Worm (Caenorhabditis elegans) whole organism, L3 larva: Measurements from ENCODE around the gene C17B7.4.

Source experiments
- R02D3.7 ChIP-seq: fragments of 150-350 bp; optimal IDR thresholded peaks from 2 replicates; lab custom pipeline; 2014; ENCODE audit warnings: missing biosample characterization, missing genetic modification characterization
- aly-2 ChIP-seq: fragments of 150-350 bp; optimal IDR thresholded peaks from 2 replicates; lab custom pipeline; 2014; ENCODE audit warnings: missing biosample characterization, missing genetic modification characterization
- ceh-16 ChIP-seq: sonication (generic microtip); optimal IDR thresholded peaks from 2 replicates; lab custom pipeline; 2017; ENCODE audit warnings: missing biosample characterization, missing genetic modification characterization
- ceh-28 ChIP-seq: fragments of 150-350 bp; optimal IDR thresholded peaks from 2 replicates; lab custom pipeline; 2014; ENCODE audit warnings: missing biosample characterization, missing genetic modification reagents, missing genetic modification characterization
- ceh-82 ChIP-seq: fragments of 150-350 bp; optimal IDR thresholded peaks from 2 replicates; lab custom pipeline; 2014; ENCODE audit warnings: missing biosample characterization, missing genetic modification characterization
- daf-12 ChIP-seq: fragments of 150-350 bp; optimal IDR thresholded peaks from 2 replicates; lab custom pipeline; 2014; ENCODE audit warnings: missing biosample characterization, missing genetic modification reagents, missing genetic modification characterization
- egl-27 ChIP-seq: sonication (generic microtip); optimal IDR thresholded peaks from 4 replicates; lab custom pipeline; 2017; ENCODE audit warnings: missing biosample characterization, missing genetic modification reagents, missing genetic modification characterization
- elt-1 ChIP-seq: fragments of 150-350 bp; optimal IDR thresholded peaks from 2 replicates; lab custom pipeline; 2014; ENCODE audit warnings: missing biosample characterization, missing genetic modification characterization
- elt-2 ChIP-seq: sonication (generic microtip); optimal IDR thresholded peaks from 2 replicates; lab custom pipeline; 2016; ENCODE audit warnings: missing genetic modification reagents, mild to moderate bottlenecking, missing genetic modification characterization, missing compliant biosample characterization
- elt-3 ChIP-seq, 3 experiments: fragments of 150-350 bp in 1 of 3; sonication (generic microtip) in 2 of 3; optimal IDR thresholded peaks; 2 replicates in 2 of 3; 4 replicates in 1 of 3; lab custom pipeline; 2014 to 2017; ENCODE audit warnings: missing biosample characterization in 3 of 3, missing genetic modification characterization in 3 of 3
- eor-1 ChIP-seq, 2 experiments: fragments of 150-350 bp; optimal IDR thresholded peaks; 2 replicates each; lab custom pipeline; 2014 to 2018; ENCODE audit warnings: missing biosample characterization in 2 of 2, missing genetic modification characterization in 2 of 2
- fos-1 ChIP-seq: fragments of 150-350 bp; optimal IDR thresholded peaks from 2 replicates; lab custom pipeline; 2014; ENCODE audit warnings: missing biosample characterization, missing genetic modification characterization
- hmg-11 ChIP-seq: sonication (generic microtip); optimal IDR thresholded peaks from 2 replicates; lab custom pipeline; 2016; ENCODE audit warnings: missing genetic modification characterization, missing compliant biosample characterization
- jun-1 ChIP-seq: fragments of 150-350 bp; optimal IDR thresholded peaks from 2 replicates; lab custom pipeline; 2014; ENCODE audit warnings: missing biosample characterization, missing genetic modification reagents, missing genetic modification characterization
- lin-15B ChIP-seq: fragments of 150-350 bp; optimal IDR thresholded peaks from 2 replicates; lab custom pipeline; 2014; ENCODE audit warnings: missing biosample characterization, missing genetic modification characterization
- lin-39 ChIP-seq: fragments of 150-350 bp; optimal IDR thresholded peaks from 2 replicates; lab custom pipeline; 2018; ENCODE audit warnings: missing biosample characterization, missing genetic modification reagents, missing genetic modification characterization
- lsy-12 ChIP-seq: sonication (generic microtip); optimal IDR thresholded peaks from 2 replicates; lab custom pipeline; 2016; ENCODE audit warnings: mild to moderate bottlenecking, missing genetic modification characterization, missing compliant biosample characterization
- nfya-1 ChIP-seq: sonication (generic microtip); optimal IDR thresholded peaks from 2 replicates; lab custom pipeline; 2017; ENCODE audit warnings: missing genetic modification characterization, mild to moderate bottlenecking, missing compliant biosample characterization, antibody characterized with exemption, moderate library complexity; ENCODE audit not compliant: insufficient read depth
- nhr-23 ChIP-seq: fragments of 150-350 bp; optimal IDR thresholded peaks from 2 replicates; lab custom pipeline; 2014; ENCODE audit warnings: missing biosample characterization, missing genetic modification reagents, missing genetic modification characterization
- nhr-237 ChIP-seq: fragments of 150-350 bp; optimal IDR thresholded peaks from 2 replicates; lab custom pipeline; 2014; ENCODE audit warnings: missing biosample characterization, missing genetic modification characterization
- nhr-25 ChIP-seq: sonication (generic microtip); optimal IDR thresholded peaks from 2 replicates; lab custom pipeline; 2017; ENCODE audit warnings: missing biosample characterization, missing genetic modification characterization
- nhr-28 ChIP-seq: fragments of 150-350 bp; optimal IDR thresholded peaks from 2 replicates; lab custom pipeline; 2014; ENCODE audit warnings: missing biosample characterization, missing genetic modification characterization
- nhr-76 ChIP-seq: fragments of 150-350 bp; sonication (generic microtip); optimal IDR thresholded peaks from 5 replicates; lab custom pipeline; 2014; ENCODE audit warnings: missing biosample characterization, missing genetic modification characterization
- sea-2 ChIP-seq: fragments of 150-350 bp; sonication (generic microtip); optimal IDR thresholded peaks from 4 replicates; lab custom pipeline; 2014; ENCODE audit warnings: missing biosample characterization, missing genetic modification reagents, missing genetic modification characterization
- snpc-4 ChIP-seq: fragments of 150-350 bp; optimal IDR thresholded peaks from 2 replicates; lab custom pipeline; 2014; ENCODE audit warnings: missing biosample characterization, missing genetic modification characterization
- tbx-2 ChIP-seq: sonication (generic microtip); optimal IDR thresholded peaks from 2 replicates; lab custom pipeline; 2016; ENCODE audit warnings: mild to moderate bottlenecking, missing genetic modification characterization, missing compliant biosample characterization
- unc-39 ChIP-seq: sonication (generic microtip); optimal IDR thresholded peaks from 4 replicates; lab custom pipeline; 2017; ENCODE audit warnings: missing biosample characterization, missing genetic modification characterization
- unc-62 ChIP-seq: fragments of 150-350 bp; sonication (generic microtip); optimal IDR thresholded peaks from 4 replicates; lab custom pipeline; 2014; ENCODE audit warnings: missing biosample characterization, missing genetic modification reagents, missing genetic modification characterization

C17B7.4 gene

DNA sequence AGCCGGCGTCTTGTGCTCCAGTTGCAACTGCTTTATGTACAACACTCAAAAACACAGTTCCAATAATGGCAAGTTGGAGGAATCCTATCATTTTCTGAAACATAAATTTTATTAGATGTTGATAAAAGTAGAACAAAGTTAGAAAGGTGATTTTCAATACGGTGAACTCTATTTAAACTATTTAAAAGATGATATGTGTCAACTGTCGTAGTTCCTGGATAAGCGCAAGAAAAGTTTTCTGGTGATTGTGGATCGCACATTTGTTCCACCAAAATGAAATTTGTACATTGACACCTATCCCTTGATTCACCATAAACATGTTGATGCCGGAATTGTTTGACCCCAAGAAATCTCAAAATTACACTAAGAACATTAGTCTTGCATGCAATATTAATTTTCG lies 7.1 kb upstream of the C17B7.4 start, which contains the start of gene C17B7.9:
Gene C17B7.9 (minus strand): TSS at position 101 of the 400 bp plus-strand sequence.
- no peak for TF ChIP-seq lsy-12
- TF ChIP-seq fos-1 = no peak

DNA sequence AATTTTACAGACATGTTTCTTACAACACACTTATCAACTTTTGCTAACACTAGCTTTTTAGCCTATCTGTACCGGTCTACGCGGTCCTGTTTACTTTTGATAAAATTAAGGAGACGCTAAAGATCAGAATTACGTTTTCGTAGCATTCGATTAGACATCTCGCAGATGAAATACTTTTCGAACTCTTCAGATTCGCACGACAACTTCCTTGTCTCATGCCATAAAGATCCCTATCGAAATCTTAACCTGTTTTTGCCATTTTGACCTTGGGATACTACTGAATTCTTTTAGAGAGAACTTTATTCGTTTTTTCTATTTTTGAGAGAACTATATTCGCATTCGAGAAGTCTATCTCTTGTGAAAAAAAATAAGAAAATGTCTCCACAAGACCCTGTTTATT lies 5.8 kb upstream of the C17B7.4 start, which contains the start of gene C17B7.5:
Gene C17B7.5 (plus strand): TSS at position 301 of the 400 bp plus-strand sequence.
- TF ChIP-seq nhr-237 (tag; lab: Kevin White, UChicago) (no peak), nhr-28 (no peak)

DNA sequence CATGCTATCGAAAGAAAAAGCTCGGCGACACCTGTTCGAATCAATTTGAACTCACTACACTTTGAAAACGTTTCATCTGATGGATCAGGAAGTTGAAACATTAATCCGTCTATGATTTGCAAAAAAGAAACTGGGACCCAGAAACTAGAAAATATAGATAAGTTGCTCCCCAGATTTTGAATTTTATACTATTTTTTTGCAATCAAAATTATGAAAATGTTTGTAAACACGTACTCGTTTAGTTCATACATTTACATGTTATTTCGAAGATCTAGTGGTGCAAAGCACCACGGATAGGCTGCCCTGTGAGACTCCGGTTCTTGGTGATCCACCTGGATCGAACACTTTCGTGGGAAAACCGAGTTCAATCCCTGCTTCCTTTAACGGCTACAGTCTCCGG lies 2.8 kb downstream of the C17B7.4 start, which contains the start of gene C17B7.10:
Gene C17B7.10 (minus strand): TSS at position 101 of the 400 bp plus-strand sequence.
- no peak for TF ChIP-seq aly-2 (tag; lab: Kevin White, UChicago)
- TF ChIP-seq nhr-76 (tag; lab: Kevin White, UChicago) = no peak
- TF ChIP-seq nhr-25 (tag; lab: Kevin White, UChicago) = no peak
- no peak for TF ChIP-seq tbx-2 (tag; lab: Kevin White, UChicago)
- no peak for TF ChIP-seq unc-62 (GFP tag; lab: Kevin White, UChicago)

DNA sequence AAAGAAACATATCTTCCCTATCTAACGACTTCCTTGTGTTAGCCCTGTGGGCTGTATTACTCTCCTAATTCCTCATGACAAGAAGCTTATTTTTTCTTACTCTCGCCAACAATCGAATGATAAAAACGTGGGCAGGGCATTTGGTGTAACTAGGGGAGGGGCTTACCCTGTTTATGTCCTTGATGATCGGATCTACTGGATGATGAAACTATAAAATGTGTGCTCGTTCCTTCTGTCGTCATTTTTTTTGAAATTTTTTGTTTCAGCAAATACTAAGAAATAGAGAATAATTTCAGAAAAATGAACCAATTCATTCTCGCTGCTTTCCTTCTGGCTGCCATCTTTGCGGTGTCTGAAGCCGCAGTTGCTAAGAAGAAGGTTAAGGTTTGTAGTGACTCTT lies 3.4 kb downstream of the C17B7.4 start, which contains the start of gene C17B7.3:
Gene C17B7.3 (plus strand): TSS at position 301 of the 400 bp plus-strand sequence.
- no peak for TF ChIP-seq ceh-82
- no peak for TF ChIP-seq egl-27 (tag; lab: Kevin White, UChicago)
- TF ChIP-seq ceh-28 (tag; lab: Kevin White, UChicago) = no peak
- no peak for TF ChIP-seq snpc-4 (tag; lab: Kevin White, UChicago)
- TF ChIP-seq elt-3 (tag; optimal IDR thresholded peaks at IDR 0.05; lab: Kevin White, UChicago) = no peak
- no peak for TF ChIP-seq elt-1 (tag; lab: Kevin White, UChicago)
- no peak for TF ChIP-seq nhr-237 (tag; lab: Kevin White, UChicago)
- no peak for TF ChIP-seq sea-2 (GFP tag; lab: Kevin White, UChicago)
- no peak for TF ChIP-seq jun-1 (tag; lab: Kevin White, UChicago)
- no peak for TF ChIP-seq elt-2 (tag; lab: Kevin White, UChicago)
- no peak for TF ChIP-seq aly-2 (tag; lab: Kevin White, UChicago)
- TF ChIP-seq eor-1 (tag; optimal IDR thresholded peaks at IDR 0.05; lab: Kevin White, UChicago) = no peak

DNA sequence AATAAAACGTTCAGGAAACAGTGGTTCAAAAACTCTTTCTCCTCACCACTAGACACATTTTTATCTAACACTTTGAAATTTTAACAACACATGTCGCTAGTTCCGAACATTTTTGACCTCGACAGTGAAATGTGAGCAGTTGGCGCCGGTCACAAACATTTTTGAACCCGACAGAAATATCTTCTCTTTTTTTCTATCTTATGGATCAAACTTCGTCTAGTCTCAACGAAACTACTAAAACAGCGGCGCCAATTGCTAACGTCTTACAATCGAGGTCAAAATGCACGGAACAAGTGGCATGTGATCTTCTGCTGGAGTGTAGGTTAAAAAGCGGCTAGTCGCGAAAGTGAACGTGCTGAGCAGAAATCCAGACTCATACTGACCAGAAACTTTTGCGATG lies 4.9 kb downstream of the C17B7.4 start:
- no peak for TF ChIP-seq nhr-237 (tag; lab: Kevin White, UChicago)
- TF ChIP-seq daf-12 (tag; lab: Kevin White, UChicago) = no peak
- no peak for TF ChIP-seq nhr-25 (tag; lab: Kevin White, UChicago)
- TF ChIP-seq nhr-23 (tag; lab: Kevin White, UChicago) = no peak
- no peak for TF ChIP-seq unc-62 (GFP tag; lab: Kevin White, UChicago)
- TF ChIP-seq nhr-76 (tag; lab: Kevin White, UChicago) = no peak
- no peak for TF ChIP-seq lin-39 (tag; lab: Kevin White, UChicago)
- TF ChIP-seq egl-27 (tag; lab: Kevin White, UChicago) = no peak
- TF ChIP-seq ceh-16 (tag; lab: Kevin White, UChicago) = no peak
- TF ChIP-seq, all 47 proteins: peak for 0

DNA sequence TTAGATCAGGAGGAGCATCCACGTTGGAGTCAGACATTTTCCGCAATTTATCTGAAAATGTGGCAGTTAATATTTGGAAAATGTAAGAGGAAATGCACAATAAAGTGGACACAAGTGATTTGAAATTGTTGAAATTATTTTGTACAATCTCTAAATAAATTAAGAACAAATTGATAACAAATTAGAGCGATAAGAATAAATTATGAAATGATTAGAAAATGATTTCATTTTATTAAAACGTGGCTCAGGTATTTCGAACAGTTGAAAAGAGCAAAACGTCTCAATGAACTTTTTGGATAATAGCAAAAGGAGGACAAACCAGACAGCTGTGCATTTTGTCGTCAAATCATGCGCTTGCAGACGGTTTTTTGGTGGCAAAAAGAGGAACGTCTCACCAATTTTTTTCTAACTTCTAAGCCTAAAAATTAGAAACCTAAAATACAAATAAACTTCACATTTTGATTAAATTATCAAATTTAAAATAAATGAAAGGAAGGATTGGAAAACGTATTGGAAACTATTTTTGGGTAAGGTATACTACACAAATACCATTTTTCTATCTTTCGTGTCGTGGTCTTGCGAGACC lies 7.4 kb downstream of the C17B7.4 start, which contains the start of gene fbxa-65:
Gene fbxa-65 (minus strand): TSS at position 51 of the 586 bp plus-strand sequence.
- TF ChIP-seq sea-2 (GFP tag; lab: Kevin White, UChicago) = no peak
- no peak for TF ChIP-seq lin-15B (tag; lab: Kevin White, UChicago)
- no peak for TF ChIP-seq nhr-237 (tag; lab: Kevin White, UChicago)
- TF ChIP-seq unc-39 (tag; lab: Kevin White, UChicago) = no peak
- TF ChIP-seq nhr-23 (tag; lab: Kevin White, UChicago) = no peak
- TF ChIP-seq hmg-11 (tag; lab: Kevin White, UChicago) = no peak
- TF ChIP-seq elt-1 (tag; lab: Kevin White, UChicago) = no peak
- TF ChIP-seq unc-62 (GFP tag; lab: Kevin White, UChicago) = no peak
- TF ChIP-seq nhr-25 (tag; lab: Kevin White, UChicago) = no peak
- TF ChIP-seq R02D3.7 (tag; lab: Kevin White, UChicago) = no peak
- no peak for TF ChIP-seq nfya-1 (tag; lab: Kevin White, UChicago)
- no peak for TF ChIP-seq tbx-2 (tag; lab: Kevin White, UChicago)
